Fruit fly (Drosophila melanogaster) whole organism, adult: Measurements from ENCODE around the gene CG31098.

Source experiments
- CG1620 ChIP-seq: fragments of 200-800 bp; sonication (Bioruptor generic); optimal IDR thresholded peaks from 2 replicates; lab custom pipeline; 2016; ENCODE audit warnings: missing biosample characterization, missing genetic modification characterization
- CG5204 ChIP-seq: fragments of 200-800 bp; sonication (Bioruptor generic); optimal IDR thresholded peaks from 2 replicates; lab custom pipeline; 2016; ENCODE audit warnings: missing biosample characterization, missing genetic modification characterization
- CG7045 ChIP-seq: fragments of 200-800 bp; sonication (Bioruptor generic); optimal IDR thresholded peaks from 2 replicates; lab custom pipeline; 2017; ENCODE audit warnings: missing biosample characterization, mild to moderate bottlenecking, missing genetic modification characterization
- Crg-1 ChIP-seq: fragments of 200-800 bp; sonication (Bioruptor generic); optimal IDR thresholded peaks from 2 replicates; lab custom pipeline; 2016; ENCODE audit warnings: missing biosample characterization, missing genetic modification characterization
- tj ChIP-seq: fragments of 200-800 bp; sonication (Bioruptor generic); optimal IDR thresholded peaks from 3 replicates; lab custom pipeline; 2017; ENCODE audit warnings: missing biosample characterization, mild to moderate bottlenecking, missing genetic modification characterization, moderate library complexity

dm6 chr3R:25303857-25304440 is 11.2 kb upstream of the CG31098 start, which contains the start of gene CG31436:
- TF ChIP-seq CG5204 = no peak
- no peak for TF ChIP-seq CG1620 (GFP tag; lab: Kevin White, UChicago)
- no peak for TF ChIP-seq CG7045 (GFP tag; lab: Kevin White, UChicago)
- no peak for TF ChIP-seq Crg-1 (GFP tag; lab: Kevin White, UChicago)
- no peak for TF ChIP-seq tj (GFP tag; lab: Kevin White, UChicago)
